Fruit fly (Drosophila melanogaster) whole organism, embryonic: ENCODE measurements around the gene rno.

ENCODE experiments used
- Atf-2 ChIP-seq: fragments of 200-800 bp; sonication (Bioruptor generic); optimal IDR thresholded peaks from 2 replicates; lab custom pipeline; 2016; ENCODE audit warnings: missing biosample characterization, missing genetic modification characterization
- Atf6 ChIP-seq: fragments of 200-800 bp; sonication (Bioruptor generic); IDR thresholded peaks from 2 replicates; pipeline ENCODE4 v1.3.6; 2022; ENCODE audit warnings: missing biosample characterization, missing genetic modification characterization
- B-H2 ChIP-seq: fragments of 200-800 bp; sonication (Bioruptor generic); optimal IDR thresholded peaks from 2 replicates; lab custom pipeline; 2018; ENCODE audit warnings: missing biosample characterization, mild to moderate bottlenecking, missing genetic modification characterization
- Blimp-1 ChIP-seq: fragments of 200-800 bp; sonication (Bioruptor generic); optimal IDR thresholded peaks from 3 replicates; lab custom pipeline; 2018; ENCODE audit warnings: missing biosample characterization, missing genetic modification characterization, mild to moderate bottlenecking, moderate library complexity, missing genetic modification reagents
- CG10431 ChIP-seq: fragments of 200-800 bp; sonication (Bioruptor generic); optimal IDR thresholded peaks from 3 replicates; lab custom pipeline; 2018; ENCODE audit warnings: missing biosample characterization, mild to moderate bottlenecking, missing genetic modification characterization
- CG10979 ChIP-seq: fragments of 200-800 bp; sonication (Bioruptor generic); optimal IDR thresholded peaks from 2 replicates; lab custom pipeline; 2018; ENCODE audit warnings: missing biosample characterization, mild to moderate bottlenecking, missing genetic modification characterization, moderate library complexity
- CG11085 ChIP-seq: fragments of 200-800 bp; sonication (Bioruptor generic); IDR thresholded peaks from 2 replicates; pipeline ENCODE4 v1.3.6; 2022; ENCODE audit warnings: missing biosample characterization, missing genetic modification characterization
- CG17361 ChIP-seq: fragments of 200-800 bp; sonication (Bioruptor generic); IDR thresholded peaks from 3 replicates; pipeline ENCODE4 v1.3.6; 2022; ENCODE audit warnings: missing biosample characterization, missing genetic modification characterization
- CG18262 ChIP-seq: fragments of 200-800 bp; optimal IDR thresholded peaks from 3 replicates; lab custom pipeline; 2019; ENCODE audit warnings: missing biosample characterization, mild to moderate bottlenecking, missing genetic modification characterization, moderate library complexity
- CG2889 ChIP-seq: fragments of 200-800 bp; sonication (Bioruptor generic); IDR thresholded peaks from 3 replicates; pipeline ENCODE4 v1.3.6; 2022; ENCODE audit warnings: missing biosample characterization, missing genetic modification characterization
- CG3995 ChIP-seq: fragments of 200-800 bp; sonication (Bioruptor generic); optimal IDR thresholded peaks from 3 replicates; lab custom pipeline; 2016; ENCODE audit warnings: missing biosample characterization, missing genetic modification characterization
- CG42726 ChIP-seq: fragments of 200-800 bp; sonication (Bioruptor generic); IDR thresholded peaks from 2 replicates; pipeline ENCODE4 v1.3.6; 2022; ENCODE audit warnings: missing biosample characterization, missing genetic modification characterization; ENCODE audit not compliant: partially characterized antibody
- CG4360 ChIP-seq: fragments of 200-800 bp; sonication (Bioruptor generic); IDR thresholded peaks from 2 replicates; pipeline ENCODE4 v1.3.6; 2022; ENCODE audit warnings: missing biosample characterization, missing genetic modification characterization
- CG6791 ChIP-seq: fragments of 200-800 bp; sonication (Bioruptor generic); IDR thresholded peaks from 3 replicates; pipeline ENCODE4 v1.3.6; 2022; ENCODE audit warnings: missing biosample characterization, missing genetic modification characterization; ENCODE audit not compliant: partially characterized antibody
- Dbx ChIP-seq: fragments of 200-800 bp; sonication (Bioruptor generic); IDR thresholded peaks from 3 replicates; pipeline ENCODE4 v1.3.6; 2022; ENCODE audit warnings: missing biosample characterization, missing genetic modification characterization
- Dek ChIP-seq: fragments of 200-800 bp; sonication (Bioruptor generic); optimal IDR thresholded peaks from 3 replicates; lab custom pipeline; 2019; ENCODE audit warnings: missing biosample characterization, mild to moderate bottlenecking, missing genetic modification characterization, moderate library complexity
- Dfd ChIP-seq, 2 experiments: fragments of >200 bp; optimal IDR thresholded peaks; 2 replicates each; lab custom pipeline; 2017; ENCODE audit warnings: missing biosample characterization in 2 of 2, missing genetic modification characterization in 2 of 2
- Dll ChIP-seq: fragments of 200-800 bp; sonication (Bioruptor generic); IDR thresholded peaks from 4 replicates; pipeline ENCODE4 v1.3.6; 2022; ENCODE audit warnings: missing biosample characterization, missing genetic modification characterization; ENCODE audit not compliant: partially characterized antibody
- Doc3 ChIP-seq: fragments of 200-800 bp; sonication (Bioruptor generic); IDR thresholded peaks from 3 replicates; pipeline ENCODE4 v1.3.6; 2022; ENCODE audit warnings: missing biosample characterization, missing genetic modification characterization; ENCODE audit not compliant: partially characterized antibody
- Eip74EF ChIP-seq, 2 experiments: fragments of 200-800 bp in 1 of 2; fragments of >200 bp in 1 of 2; sonication (Bioruptor generic) in 1 of 2; optimal IDR thresholded peaks; 2 replicates each; lab custom pipeline; 2017 to 2019; ENCODE audit warnings: missing biosample characterization in 2 of 2, missing genetic modification characterization in 2 of 2, mild to moderate bottlenecking in 1 of 2, moderate library complexity in 1 of 2
- Ets65A ChIP-seq: fragments of 200-800 bp; sonication (Bioruptor generic); peaks from one replicate; lab custom pipeline; 2016; ENCODE audit warnings: missing biosample characterization, missing genetic modification characterization
- Fer3 ChIP-seq: fragments of 200-800 bp; sonication (Bioruptor generic); optimal IDR thresholded peaks from 2 replicates; lab custom pipeline; 2018; ENCODE audit warnings: missing biosample characterization, mild to moderate bottlenecking, missing genetic modification characterization, moderate library complexity
- H15 ChIP-seq: fragments of 200-800 bp; sonication (Bioruptor generic); IDR thresholded peaks from 3 replicates; pipeline ENCODE4 v1.3.6; 2022; ENCODE audit warnings: missing biosample characterization, missing genetic modification characterization
- HHEX ChIP-seq: fragments of 200-800 bp; sonication (Bioruptor generic); optimal IDR thresholded peaks from 3 replicates; lab custom pipeline; 2017; ENCODE audit warnings: missing biosample characterization, mild to moderate bottlenecking, missing genetic modification characterization, missing genetic modification reagents
- Hey ChIP-seq: fragments of 200-800 bp; sonication (Bioruptor generic); optimal IDR thresholded peaks from 3 replicates; lab custom pipeline; 2018; ENCODE audit warnings: missing biosample characterization, mild to moderate bottlenecking, missing genetic modification characterization
- Lpt ChIP-seq: fragments of >200 bp; optimal IDR thresholded peaks from 2 replicates; lab custom pipeline; 2018; ENCODE audit warnings: missing biosample characterization, missing genetic modification characterization
- MBD-R2 ChIP-seq: fragments of 200-800 bp; sonication (Bioruptor generic); IDR thresholded peaks from 2 replicates; pipeline ENCODE4 v1.3.6; 2022; ENCODE audit warnings: missing biosample characterization, missing genetic modification characterization
- Med ChIP-seq: fragments of 200-800 bp; sonication (Bioruptor generic); peaks from one replicate; lab custom pipeline; 2016; ENCODE audit warnings: missing biosample characterization, missing genetic modification characterization, mild to moderate bottlenecking, inconsistent platforms, moderate library complexity
- Nf-YB ChIP-seq: fragments of 200-800 bp; sonication (Bioruptor generic); optimal IDR thresholded peaks from 3 replicates; lab custom pipeline; 2019; ENCODE audit warnings: missing biosample characterization, mild to moderate bottlenecking, missing genetic modification characterization, moderate library complexity
- Sox100B ChIP-seq: fragments of 200-800 bp; sonication (Bioruptor generic); optimal IDR thresholded peaks from 3 replicates; lab custom pipeline; 2018; ENCODE audit warnings: missing biosample characterization, mild to moderate bottlenecking, missing genetic modification characterization
- ac ChIP-seq: fragments of 200-800 bp; sonication (Bioruptor generic); optimal IDR thresholded peaks from 3 replicates; lab custom pipeline; 2017; ENCODE audit warnings: missing biosample characterization, mild to moderate bottlenecking, missing genetic modification characterization
- al ChIP-seq: fragments of 200-800 bp; sonication (Bioruptor generic); IDR thresholded peaks from 2 replicates; pipeline ENCODE4 v1.3.6; 2022; ENCODE audit warnings: missing biosample characterization, missing genetic modification characterization
- br ChIP-seq: fragments of >200 bp; optimal IDR thresholded peaks from 2 replicates; lab custom pipeline; 2017
- btn ChIP-seq: fragments of 200-800 bp; sonication (Bioruptor generic); optimal IDR thresholded peaks from 2 replicates; lab custom pipeline; 2016; ENCODE audit warnings: missing biosample characterization, missing genetic modification characterization
- dmrt99B ChIP-seq: fragments of 200-800 bp; sonication (Bioruptor generic); optimal IDR thresholded peaks from 2 replicates; lab custom pipeline; 2018; ENCODE audit warnings: missing biosample characterization, mild to moderate bottlenecking, missing genetic modification characterization, moderate library complexity
- dysf ChIP-seq: fragments of 200-800 bp; sonication (Bioruptor generic); IDR thresholded peaks from 3 replicates; pipeline ENCODE4 v1.3.6; 2022; ENCODE audit warnings: missing biosample characterization, missing genetic modification characterization
- gfzf ChIP-seq: fragments of 200-800 bp; sonication (Bioruptor generic); optimal IDR thresholded peaks from 2 replicates; lab custom pipeline; 2016; ENCODE audit warnings: missing biosample characterization, mild to moderate bottlenecking, missing genetic modification characterization, moderate library complexity
- hbn ChIP-seq: fragments of 200-800 bp; sonication (Bioruptor generic); IDR thresholded peaks from 2 replicates; pipeline ENCODE4 v1.3.6; 2022; ENCODE audit warnings: missing biosample characterization, missing genetic modification characterization; ENCODE audit not compliant: partially characterized antibody
- her ChIP-seq: fragments of 200-800 bp; sonication (Bioruptor generic); optimal IDR thresholded peaks from 2 replicates; lab custom pipeline; 2016; ENCODE audit warnings: missing biosample characterization, missing genetic modification characterization
- insv ChIP-seq, 2 experiments: fragments of 200-800 bp; sonication (Bioruptor generic); optimal IDR thresholded peaks; 3 replicates each; lab custom pipeline; 2016 to 2018; ENCODE audit warnings: missing biosample characterization in 2 of 2, missing genetic modification characterization in 2 of 2
- inv ChIP-seq: fragments of 200-800 bp; sonication (Bioruptor generic); IDR thresholded peaks from 2 replicates; pipeline ENCODE4 v1.3.6; 2022; ENCODE audit warnings: missing biosample characterization, missing genetic modification characterization; ENCODE audit not compliant: partially characterized antibody
- ken ChIP-seq: fragments of 200-800 bp; sonication (Bioruptor generic); IDR thresholded peaks from 3 replicates; pipeline ENCODE4 v1.3.6; 2022; ENCODE audit warnings: missing biosample characterization, missing genetic modification characterization
- luna ChIP-seq: fragments of 200-800 bp; sonication (Bioruptor generic); optimal IDR thresholded peaks from 2 replicates; lab custom pipeline; 2016; ENCODE audit warnings: missing biosample characterization, missing genetic modification characterization
- oc ChIP-seq: fragments of 200-800 bp; sonication (Bioruptor generic); optimal IDR thresholded peaks from 2 replicates; lab custom pipeline; 2018; ENCODE audit warnings: missing biosample characterization, mild to moderate bottlenecking, missing genetic modification characterization, moderate library complexity
- otp ChIP-seq: fragments of 200-800 bp; sonication (Bioruptor generic); IDR thresholded peaks from 3 replicates; pipeline ENCODE4, ENCODE4 v1.3.6; 2022; ENCODE audit warnings: missing biosample characterization, missing genetic modification characterization
- peb ChIP-seq: fragments of 200-800 bp; sonication (Bioruptor generic); IDR thresholded peaks from 2 replicates; pipeline ENCODE4 v1.3.6; 2022; ENCODE audit warnings: missing biosample characterization, missing genetic modification characterization
- pho ChIP-seq: fragments of 200-800 bp; sonication (Bioruptor generic); optimal IDR thresholded peaks from 2 replicates; lab custom pipeline; 2016; ENCODE audit warnings: missing biosample characterization, missing genetic modification characterization
- pzg ChIP-seq: fragments of 200-800 bp; sonication (Bioruptor generic); optimal IDR thresholded peaks from 3 replicates; lab custom pipeline; 2018; ENCODE audit warnings: missing biosample characterization, mild to moderate bottlenecking, missing genetic modification characterization, moderate library complexity
- ro ChIP-seq: fragments of 200-800 bp; sonication (Bioruptor generic); IDR thresholded peaks from 2 replicates; pipeline ENCODE4 v1.3.6; 2022; ENCODE audit warnings: missing biosample characterization, missing genetic modification characterization
- sd ChIP-seq: fragments of 200-800 bp; sonication (Bioruptor generic); optimal IDR thresholded peaks from 3 replicates; lab custom pipeline; 2018; ENCODE audit warnings: missing biosample characterization, mild to moderate bottlenecking, missing genetic modification characterization, moderate library complexity
- tgo ChIP-seq: fragments of 200-800 bp; sonication (Bioruptor generic); IDR thresholded peaks from 3 replicates; pipeline ENCODE4 v1.3.6; 2022; ENCODE audit warnings: missing biosample characterization, missing genetic modification characterization
- tna ChIP-seq: fragments of 200-800 bp; sonication (Bioruptor generic); IDR thresholded peaks from 2 replicates; pipeline ENCODE4 v1.3.6; 2022; ENCODE audit warnings: missing biosample characterization, missing genetic modification characterization; ENCODE audit not compliant: partially characterized antibody

The rno gene

DNA sequence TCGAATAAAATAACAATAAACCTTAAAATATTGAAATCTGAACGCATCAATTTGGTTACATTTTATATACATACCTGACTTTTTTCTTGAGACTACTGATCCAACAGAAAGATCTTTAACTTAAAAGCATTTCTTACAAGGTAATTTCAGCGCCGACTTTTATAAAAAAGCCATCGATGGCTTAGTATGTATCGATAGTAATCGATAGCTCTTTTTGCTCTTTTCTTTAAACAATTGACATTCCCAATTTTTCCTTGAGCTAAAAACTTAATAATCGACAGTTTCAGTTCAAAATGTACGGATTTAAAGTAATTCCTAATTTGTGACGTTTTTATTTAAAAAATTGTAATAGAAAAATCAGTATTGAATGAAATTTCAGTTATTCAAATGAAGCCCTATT, 25.1 kb downstream of the rno start (continued):
- peak; percentile 77 for TF ChIP-seq inv (GFP tag; lab: Robert Waterston, UW)
- no peak for TF ChIP-seq oc (tag; lab: Kevin White, UChicago)
- TF ChIP-seq sd: peak; percentile 55
- TF ChIP-seq Nf-YB (GFP tag; lab: Kevin White, UChicago): no peak
- TF ChIP-seq Sox100B (GFP tag; lab: Kevin White, UChicago): no peak
- TF ChIP-seq Eip74EF (GFP tag; optimal IDR thresholded peaks at IDR 0.05; lab: Kevin White, UChicago): no peak
- no peak for TF ChIP-seq CG2889
- TF ChIP-seq MBD-R2 (GFP tag; lab: Robert Waterston, UW): peak; percentile 26; the same call in 1 of the 2 replicates
- TF ChIP-seq tgo (GFP tag; lab: Robert Waterston, UW): no peak
- no peak for TF ChIP-seq CG10431 (GFP tag; lab: Kevin White, UChicago)
- peak; percentile 88 for TF ChIP-seq CG6791
- TF ChIP-seq tna (GFP tag; lab: Robert Waterston, UW): peak; percentile 88
- no peak for TF ChIP-seq dmrt99B (tag; lab: Kevin White, UChicago)
- peak; percentile 60 for TF ChIP-seq pzg (GFP tag; lab: Kevin White, UChicago)
- no peak for TF ChIP-seq otp (GFP tag; lab: Robert Waterston, UW)
- TF ChIP-seq pho: no peak
- no peak for TF ChIP-seq H15 (GFP tag; lab: Robert Waterston, UW)
- no peak for TF ChIP-seq dysf (GFP tag; lab: Robert Waterston, UW)
- no peak for TF ChIP-seq ken
- peak; percentile 87 for TF ChIP-seq Doc3 (GFP tag; lab: Robert Waterston, UW)
- TF ChIP-seq Ets65A: no peak
- no peak for TF ChIP-seq CG11085 (GFP tag; lab: Robert Waterston, UW)
- no peak for TF ChIP-seq HHEX (GFP tag; lab: Kevin White, UChicago)
- no peak for TF ChIP-seq ac (GFP tag; lab: Kevin White, UChicago)
- TF ChIP-seq her: no peak
- TF ChIP-seq Lpt: no peak
- no peak for TF ChIP-seq al
- TF ChIP-seq Dll (GFP tag; lab: Robert Waterston, UW): peak; percentile 90
- no peak for TF ChIP-seq CG4360 (GFP tag; lab: Robert Waterston, UW)
- TF ChIP-seq Fer3 (tag; lab: Kevin White, UChicago): no peak
- no peak for TF ChIP-seq insv (GFP tag; optimal IDR thresholded peaks at IDR 0.05; lab: Kevin White, UChicago)
- no peak for TF ChIP-seq ro (GFP tag; lab: Robert Waterston, UW)
- TF ChIP-seq peb (GFP tag; lab: Robert Waterston, UW): no peak
- no peak for TF ChIP-seq CG18262 (tag; lab: Kevin White, UChicago)
- no peak for TF ChIP-seq Hey (tag; lab: Kevin White, UChicago)
- TF ChIP-seq Dbx (GFP tag; lab: Robert Waterston, UW): no peak
- TF ChIP-seq gfzf: peak; percentile 28
- TF ChIP-seq btn (GFP tag; lab: Kevin White, UChicago): no peak
- peak; percentile 86 for TF ChIP-seq CG42726 (GFP tag; lab: Robert Waterston, UW)
- no peak for TF ChIP-seq Dek (tag; lab: Kevin White, UChicago)
- TF ChIP-seq Atf6 (GFP tag; lab: Robert Waterston, UW): no peak
- TF ChIP-seq CG3995: no peak
- no peak for TF ChIP-seq luna (GFP tag; lab: Kevin White, UChicago)
- no peak for TF ChIP-seq br
- peak; percentile 65 for TF ChIP-seq Med (GFP tag; lab: Kevin White, UChicago)
- TF ChIP-seq CG10979: no peak
- TF ChIP-seq CG17361 (GFP tag; lab: Robert Waterston, UW): no peak
- TF ChIP-seq Blimp-1 (GFP tag; lab: Kevin White, UChicago): no peak
- no peak for TF ChIP-seq Atf-2 (GFP tag; lab: Kevin White, UChicago)
- peak; percentile 1 for TF ChIP-seq B-H2 (GFP tag; lab: Kevin White, UChicago)
- TF ChIP-seq Dfd (GFP tag; optimal IDR thresholded peaks at IDR 0.05; lab: Kevin White, UChicago): no peak
- peak; percentile 94 for TF ChIP-seq hbn (GFP tag; lab: Robert Waterston, UW)
